Fruit fly (Drosophila melanogaster) whole organism, embryonic: ENCODE results near the gene CG17625.

Source experiments
- Antp ChIP-seq: fragments of 200-800 bp; sonication (Bioruptor generic); optimal IDR thresholded peaks from 3 replicates; lab custom pipeline; 2016; ENCODE audit warnings: missing biosample characterization, missing genetic modification characterization
- Bgb ChIP-seq: fragments of 200-800 bp; sonication (Bioruptor generic); IDR thresholded peaks from 2 replicates; pipeline ENCODE4 v1.3.6; 2022; ENCODE audit warnings: missing biosample characterization, missing genetic modification characterization; ENCODE audit not compliant: partially characterized antibody
- CG1024 ChIP-seq: fragments of 200-800 bp; sonication (Bioruptor generic); IDR thresholded peaks from 2 replicates; pipeline ENCODE4 v1.3.6; 2022; ENCODE audit warnings: missing biosample characterization, missing genetic modification characterization
- CG10565 ChIP-seq: fragments of 200-800 bp; sonication (Bioruptor generic); optimal IDR thresholded peaks from 3 replicates; lab custom pipeline; 2016; ENCODE audit warnings: missing biosample characterization, mild to moderate bottlenecking, missing genetic modification characterization
- CG11560 ChIP-seq: fragments of 200-800 bp; sonication (Bioruptor generic); IDR thresholded peaks from 3 replicates; pipeline ENCODE4 v1.3.6; 2022; ENCODE audit warnings: missing biosample characterization, missing genetic modification characterization
- CG12155 ChIP-seq: fragments of 200-800 bp; sonication (Bioruptor generic); optimal IDR thresholded peaks from 3 replicates; lab custom pipeline; 2016; ENCODE audit warnings: missing biosample characterization, missing genetic modification characterization
- CG12299 ChIP-seq: fragments of 200-800 bp; sonication (Bioruptor generic); optimal IDR thresholded peaks from 2 replicates; lab custom pipeline; 2018; ENCODE audit warnings: missing biosample characterization, mild to moderate bottlenecking, missing genetic modification characterization
- CG1233 ChIP-seq: fragments of 200-800 bp; sonication (Bioruptor generic); optimal IDR thresholded peaks from 4 replicates; lab custom pipeline; 2018; ENCODE audit warnings: missing biosample characterization, mild to moderate bottlenecking, missing genetic modification characterization
- CG12744 ChIP-seq: fragments of 200-800 bp; sonication (Bioruptor generic); optimal IDR thresholded peaks from 2 replicates; lab custom pipeline; 2016; ENCODE audit warnings: missing biosample characterization, missing genetic modification characterization
- CG13894 ChIP-seq: fragments of 200-800 bp; sonication (Bioruptor generic); optimal IDR thresholded peaks from 3 replicates; lab custom pipeline; 2018; ENCODE audit warnings: missing biosample characterization, mild to moderate bottlenecking, missing genetic modification characterization, moderate library complexity
- CG14667 ChIP-seq: fragments of 200-800 bp; sonication (Bioruptor generic); IDR thresholded peaks from 2 replicates; pipeline ENCODE4 v1.3.6; 2022; ENCODE audit warnings: missing biosample characterization, missing genetic modification characterization
- CG16813 ChIP-seq: fragments of 200-800 bp; sonication (Bioruptor generic); IDR thresholded peaks from 3 replicates; pipeline ENCODE4 v1.3.6; 2022; ENCODE audit warnings: missing biosample characterization, missing genetic modification characterization; ENCODE audit not compliant: partially characterized antibody
- CG18262 ChIP-seq: fragments of 200-800 bp; optimal IDR thresholded peaks from 3 replicates; lab custom pipeline; 2019; ENCODE audit warnings: missing biosample characterization, mild to moderate bottlenecking, missing genetic modification characterization, moderate library complexity
- CG2199 ChIP-seq: fragments of 200-800 bp; sonication (Bioruptor generic); IDR thresholded peaks from 3 replicates; pipeline ENCODE4 v1.3.6; 2022; ENCODE audit warnings: missing biosample characterization, missing genetic modification characterization
- CG30403 ChIP-seq: fragments of 200-800 bp; sonication (Bioruptor generic); optimal IDR thresholded peaks from 3 replicates; lab custom pipeline; 2016; ENCODE audit warnings: missing biosample characterization, missing genetic modification characterization
- CG31441 ChIP-seq: fragments of 200-800 bp; sonication (Bioruptor generic); IDR thresholded peaks from 2 replicates; pipeline ENCODE4 v1.3.6; 2022; ENCODE audit warnings: missing biosample characterization, missing genetic modification characterization
- CG33213 ChIP-seq: fragments of 200-800 bp; sonication (Bioruptor generic); optimal IDR thresholded peaks from 3 replicates; lab custom pipeline; 2016; ENCODE audit warnings: missing biosample characterization, missing genetic modification characterization
- CG34224 ChIP-seq: fragments of 200-800 bp; sonication (Bioruptor generic); IDR thresholded peaks from 3 replicates; pipeline ENCODE4 v1.3.6; 2022; ENCODE audit warnings: missing biosample characterization, missing genetic modification characterization; ENCODE audit not compliant: partially characterized antibody
- CG34376 ChIP-seq: fragments of 200-800 bp; sonication (Bioruptor generic); optimal IDR thresholded peaks from 2 replicates; lab custom pipeline; 2018; ENCODE audit warnings: missing biosample characterization, mild to moderate bottlenecking, missing genetic modification characterization
- CG4328 ChIP-seq: fragments of 200-800 bp; sonication (Bioruptor generic); optimal IDR thresholded peaks from 3 replicates; lab custom pipeline; 2017; ENCODE audit warnings: missing biosample characterization, missing genetic modification reagents, missing genetic modification characterization
- CG5180 ChIP-seq: fragments of 200-800 bp; sonication (Bioruptor generic); optimal IDR thresholded peaks from 3 replicates; lab custom pipeline; 2017; ENCODE audit warnings: missing biosample characterization, missing genetic modification characterization, mild to moderate bottlenecking, moderate library complexity, missing genetic modification reagents
- CG6254 ChIP-seq: fragments of 200-800 bp; sonication (Bioruptor generic); optimal IDR thresholded peaks from 3 replicates; lab custom pipeline; 2017; ENCODE audit warnings: mild to moderate bottlenecking, missing biosample characterization, missing genetic modification reagents, missing genetic modification characterization
- CG6813 ChIP-seq: fragments of 200-800 bp; sonication (Bioruptor generic); optimal IDR thresholded peaks from 2 replicates; lab custom pipeline; 2017; ENCODE audit warnings: missing biosample characterization, missing genetic modification characterization, mild to moderate bottlenecking, moderate library complexity, missing genetic modification reagents
- CG7928 ChIP-seq: fragments of 200-800 bp; sonication (Bioruptor generic); optimal IDR thresholded peaks from 2 replicates; lab custom pipeline; 2017; ENCODE audit warnings: missing biosample characterization, mild to moderate bottlenecking, missing genetic modification characterization
- Dfd ChIP-seq, 2 experiments: fragments of >200 bp; optimal IDR thresholded peaks; 2 replicates each; lab custom pipeline; 2017; ENCODE audit warnings: missing biosample characterization in 2 of 2, missing genetic modification characterization in 2 of 2
- ERR ChIP-seq: fragments of 200-800 bp; sonication (Bioruptor generic); optimal IDR thresholded peaks from 2 replicates; lab custom pipeline; 2016; ENCODE audit warnings: missing biosample characterization, missing genetic modification characterization
- HLH54F ChIP-seq: fragments of 200-800 bp; sonication (Bioruptor generic); optimal IDR thresholded peaks from 3 replicates; lab custom pipeline; 2016; ENCODE audit warnings: missing biosample characterization, missing genetic modification characterization
- Hmr ChIP-seq: fragments of 200-800 bp; sonication (Bioruptor generic); optimal IDR thresholded peaks from 3 replicates; lab custom pipeline; 2017; ENCODE audit warnings: mild to moderate bottlenecking, missing biosample characterization, missing genetic modification reagents, missing genetic modification characterization
- Hr78 ChIP-seq, 2 experiments: fragments of 200-800 bp in 1 of 2; fragments of >200 bp in 1 of 2; sonication (Bioruptor generic) in 1 of 2; optimal IDR thresholded peaks; 2 replicates each; lab custom pipeline; 2017 to 2019; ENCODE audit warnings: missing biosample characterization in 2 of 2, missing genetic modification characterization in 2 of 2, mild to moderate bottlenecking in 1 of 2, moderate library complexity in 1 of 2
- Max ChIP-seq: fragments of 200-800 bp; sonication (Bioruptor generic); optimal IDR thresholded peaks from 2 replicates; lab custom pipeline; 2016; ENCODE audit warnings: missing biosample characterization, mild to moderate bottlenecking, missing genetic modification characterization
- Trl ChIP-seq, 3 experiments: fragments of >200 bp in 2 of 3; fragments of 200-800 bp in 1 of 3; sonication (Bioruptor generic) in 1 of 3; optimal IDR thresholded peaks; 2 replicates in 1 of 3; 3 replicates in 2 of 3; lab custom pipeline; 2016 to 2017; ENCODE audit warnings: missing biosample characterization in 1 of 3, missing genetic modification characterization in 1 of 3
- corto ChIP-seq: fragments of 200-800 bp; sonication (Bioruptor generic); optimal IDR thresholded peaks from 2 replicates; lab custom pipeline; 2016; ENCODE audit warnings: missing biosample characterization, mild to moderate bottlenecking, missing genetic modification characterization, moderate library complexity
- crc ChIP-seq: fragments of 200-800 bp; sonication (Bioruptor generic); optimal IDR thresholded peaks from 2 replicates; lab custom pipeline; 2016; ENCODE audit warnings: missing biosample characterization, missing genetic modification characterization
- dmrt11E ChIP-seq: fragments of 200-800 bp; sonication (Bioruptor generic); optimal IDR thresholded peaks from 3 replicates; lab custom pipeline; 2018; ENCODE audit warnings: missing biosample characterization, mild to moderate bottlenecking, missing genetic modification characterization, moderate library complexity
- dysf ChIP-seq: fragments of 200-800 bp; sonication (Bioruptor generic); IDR thresholded peaks from 3 replicates; pipeline ENCODE4 v1.3.6; 2022; ENCODE audit warnings: missing biosample characterization, missing genetic modification characterization
- fd102C ChIP-seq: fragments of 200-800 bp; sonication (Bioruptor generic); optimal IDR thresholded peaks from 2 replicates; lab custom pipeline; 2018; ENCODE audit warnings: missing biosample characterization, mild to moderate bottlenecking, missing genetic modification characterization, moderate library complexity
- gem ChIP-seq: fragments of 200-800 bp; sonication (Bioruptor generic); optimal IDR thresholded peaks from 2 replicates; lab custom pipeline; 2019; ENCODE audit warnings: missing biosample characterization, mild to moderate bottlenecking, missing genetic modification characterization, moderate library complexity
- gro ChIP-seq: fragments of 200-800 bp; sonication (Bioruptor generic); optimal IDR thresholded peaks from 2 replicates; lab custom pipeline; 2016; ENCODE audit warnings: missing biosample characterization, missing genetic modification characterization
- gsb-n ChIP-seq: fragments of 200-800 bp; sonication (Bioruptor generic); optimal IDR thresholded peaks from 3 replicates; lab custom pipeline; 2018; ENCODE audit warnings: missing biosample characterization, mild to moderate bottlenecking, missing genetic modification characterization
- hbn ChIP-seq: fragments of 200-800 bp; sonication (Bioruptor generic); IDR thresholded peaks from 2 replicates; pipeline ENCODE4 v1.3.6; 2022; ENCODE audit warnings: missing biosample characterization, missing genetic modification characterization; ENCODE audit not compliant: partially characterized antibody
- her ChIP-seq: fragments of 200-800 bp; sonication (Bioruptor generic); optimal IDR thresholded peaks from 2 replicates; lab custom pipeline; 2016; ENCODE audit warnings: missing biosample characterization, missing genetic modification characterization
- inv ChIP-seq: fragments of 200-800 bp; sonication (Bioruptor generic); IDR thresholded peaks from 2 replicates; pipeline ENCODE4 v1.3.6; 2022; ENCODE audit warnings: missing biosample characterization, missing genetic modification characterization; ENCODE audit not compliant: partially characterized antibody
- knrl ChIP-seq: fragments of 200-800 bp; sonication (Bioruptor generic); IDR thresholded peaks from 3 replicates; pipeline ENCODE4 v1.3.6; 2022; ENCODE audit warnings: missing biosample characterization, missing genetic modification characterization; ENCODE audit not compliant: partially characterized antibody
- nau ChIP-seq: fragments of 200-800 bp; sonication (Bioruptor generic); optimal IDR thresholded peaks from 3 replicates; lab custom pipeline; 2017; ENCODE audit warnings: missing biosample characterization, mild to moderate bottlenecking, missing genetic modification characterization, missing genetic modification reagents
- nerfin-2 ChIP-seq: fragments of 200-800 bp; sonication (Bioruptor generic); IDR thresholded peaks from 2 replicates; pipeline ENCODE4 v1.3.6; 2022; ENCODE audit warnings: missing biosample characterization, missing genetic modification characterization; ENCODE audit not compliant: partially characterized antibody
- p53 ChIP-seq: fragments of 200-800 bp; sonication (Bioruptor generic); optimal IDR thresholded peaks from 2 replicates; lab custom pipeline; 2016; ENCODE audit warnings: missing biosample characterization, missing genetic modification characterization
- run ChIP-seq: fragments of 200-800 bp; sonication (Bioruptor generic); optimal IDR thresholded peaks from 3 replicates; lab custom pipeline; 2018; ENCODE audit warnings: missing biosample characterization, mild to moderate bottlenecking, missing genetic modification characterization
- sim ChIP-seq: fragments of 200-800 bp; sonication (Bioruptor generic); IDR thresholded peaks from 2 replicates; pipeline ENCODE4 v1.3.6; 2022; ENCODE audit warnings: missing biosample characterization, missing genetic modification characterization
- trem ChIP-seq: fragments of 200-800 bp; optimal IDR thresholded peaks from 3 replicates; lab custom pipeline; 2019; ENCODE audit warnings: missing biosample characterization, mild to moderate bottlenecking, missing genetic modification characterization, moderate library complexity
- vvl ChIP-seq: fragments of 200-800 bp; sonication (Bioruptor generic); IDR thresholded peaks from 2 replicates; pipeline ENCODE4 v1.3.6; 2022; ENCODE audit warnings: missing biosample characterization, missing genetic modification characterization
- wor ChIP-seq: fragments of 200-800 bp; sonication (Bioruptor generic); IDR thresholded peaks from 2 replicates; pipeline ENCODE4 v1.3.6; 2022; ENCODE audit warnings: missing biosample characterization, missing genetic modification characterization
- zfh1 ChIP-seq: fragments of 200-800 bp; sonication (Bioruptor generic); IDR thresholded peaks from 3 replicates; pipeline ENCODE4 v1.3.6; 2022; ENCODE audit warnings: missing biosample characterization, missing genetic modification characterization

Gene CG17625

DNA sequence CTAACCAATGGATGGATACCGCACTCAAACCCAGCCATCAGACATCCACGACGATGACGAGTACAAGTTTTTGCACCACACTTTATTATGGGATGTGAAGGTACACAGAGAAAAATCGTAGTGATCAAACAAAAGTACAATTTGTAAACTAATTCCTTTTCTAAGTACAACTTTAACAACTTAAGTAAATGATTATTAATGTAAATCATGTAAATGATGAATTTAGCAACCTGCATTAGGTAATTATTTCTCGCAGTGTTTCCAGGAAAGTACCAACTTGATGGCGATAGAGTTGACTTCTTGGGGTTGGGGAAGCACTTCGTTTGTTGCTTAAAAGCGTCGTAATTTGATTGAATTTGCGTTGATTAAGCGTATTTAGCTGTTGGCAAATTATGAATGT lies 23.5 kb upstream of the CG17625 start (continued):
- TF ChIP-seq Max, result peak; percentile 23
- TF ChIP-seq ERR, result no peak
- TF ChIP-seq dmrt11E (tag; lab: Kevin White, UChicago), result peak; percentile 73
- peak; percentile 28 for TF ChIP-seq CG33213
- peak; percentile 59 for TF ChIP-seq CG13894 (tag; lab: Kevin White, UChicago)
- peak; percentile 29; the same call in 1 of the 2 replicates for TF ChIP-seq sim
- no peak for TF ChIP-seq Antp
- TF ChIP-seq CG10565 (GFP tag; lab: Kevin White, UChicago), result no peak
- peak; percentile 22 for TF ChIP-seq CG12299
- no peak for TF ChIP-seq knrl (GFP tag; lab: Robert Waterston, UW)
- TF ChIP-seq Dfd (GFP tag; optimal IDR thresholded peaks at IDR 0.05; lab: Kevin White, UChicago), result no peak
- TF ChIP-seq CG12744 (GFP tag; lab: Kevin White, UChicago), result peak; percentile 2
- no peak for TF ChIP-seq CG16813 (GFP tag; lab: Robert Waterston, UW)
- TF ChIP-seq CG31441 (GFP tag; lab: Robert Waterston, UW), result peak; percentile 59
- peak; percentile 60; the same call in 2 of the 3 replicates for TF ChIP-seq dysf (GFP tag; lab: Robert Waterston, UW)
- TF ChIP-seq Hmr (GFP tag; lab: Kevin White, UChicago), result peak; percentile 69
- peak; percentile 35 for TF ChIP-seq CG6254
- TF ChIP-seq inv (GFP tag; lab: Robert Waterston, UW), result no peak
- TF ChIP-seq gsb-n (tag; lab: Kevin White, UChicago), result peak; percentile 31
- TF ChIP-seq CG4328, result no peak
- TF ChIP-seq CG7928 (GFP tag; lab: Kevin White, UChicago), result no peak
- peak; percentile 46 for TF ChIP-seq HLH54F (GFP tag; lab: Kevin White, UChicago)
- TF ChIP-seq zfh1, result peak; percentile 71
- 0 out of 2 replicates have a peak, but pooled peaks have one; percentile 13 for TF ChIP-seq CG14667 (GFP tag; lab: Robert Waterston, UW)
- TF ChIP-seq CG2199 (GFP tag; lab: Robert Waterston, UW), result no peak
- no peak for TF ChIP-seq hbn (GFP tag; lab: Robert Waterston, UW)
- no peak for TF ChIP-seq nerfin-2 (GFP tag; lab: Robert Waterston, UW)
- TF ChIP-seq CG5180, result peak; percentile 35
- no peak for TF ChIP-seq gro
- no peak for TF ChIP-seq CG18262 (tag; lab: Kevin White, UChicago)
- no peak for TF ChIP-seq CG34224 (GFP tag; lab: Robert Waterston, UW)
- peak; percentile 50 for TF ChIP-seq CG6813
- TF ChIP-seq CG1233 (GFP tag; lab: Kevin White, UChicago), result peak; percentile 37
- no peak for TF ChIP-seq CG11560 (tag; lab: Robert Waterston, UW)
- no peak for TF ChIP-seq corto
- no peak for TF ChIP-seq p53 (GFP tag; lab: Kevin White, UChicago)
- peak; percentile 72 for TF ChIP-seq CG30403
- TF ChIP-seq Bgb (GFP tag; lab: Robert Waterston, UW), result no peak
- no peak for TF ChIP-seq CG1024
- peak; percentile 85 for TF ChIP-seq gem (tag; lab: Kevin White, UChicago)
- no peak for TF ChIP-seq fd102C (GFP tag; lab: Kevin White, UChicago)

DNA sequence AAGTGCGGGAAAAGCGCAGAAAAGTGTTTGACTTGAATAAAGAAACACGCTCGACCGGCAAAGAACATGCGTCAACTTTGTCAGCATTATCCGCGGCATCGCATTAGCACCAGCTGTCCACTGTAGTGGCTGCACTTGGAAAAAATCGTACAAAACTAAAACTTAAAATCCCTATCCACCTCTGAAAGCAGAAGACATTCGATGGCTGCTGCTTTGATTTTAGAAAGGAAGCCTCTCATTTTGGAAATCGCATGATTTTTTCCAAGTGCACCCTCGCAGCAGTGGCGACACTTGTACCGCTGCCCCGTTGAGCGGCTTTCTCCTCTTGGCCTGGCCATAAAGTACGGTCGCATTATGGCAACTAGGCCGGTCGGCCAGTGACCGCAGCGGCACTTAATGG lies 22.4 kb upstream of the CG17625 start:
- no peak for TF ChIP-seq trem (tag; lab: Kevin White, UChicago)
- no peak for TF ChIP-seq crc (GFP tag; lab: Kevin White, UChicago)
- TF ChIP-seq CG12155 (GFP tag; lab: Kevin White, UChicago), result no peak
- no peak for TF ChIP-seq CG4328
- TF ChIP-seq Trl (optimal IDR thresholded peaks at IDR 0.05; lab: Kevin White, UChicago), result no peak
- TF ChIP-seq Trl (GFP tag; optimal IDR thresholded peaks at IDR 0.05; lab: Kevin White, UChicago), result no peak
- TF ChIP-seq run, result no peak
- TF ChIP-seq wor (GFP tag; lab: Robert Waterston, UW), result peak; percentile 60
- peak; percentile 52 for TF ChIP-seq vvl (GFP tag; lab: Robert Waterston, UW)
- no peak for TF ChIP-seq CG34376 (GFP tag; lab: Kevin White, UChicago)
- TF ChIP-seq nau (GFP tag; lab: Kevin White, UChicago), result no peak
- no peak for TF ChIP-seq Hr78 (GFP tag; optimal IDR thresholded peaks at IDR 0.05; lab: Kevin White, UChicago)
- TF ChIP-seq her (GFP tag; lab: Kevin White, UChicago), result peak; percentile 41
